Fruit fly (Drosophila melanogaster) whole organism, larva: Measurements from ENCODE around the gene CG33160.
A peak's percentile ranks its signal among the peaks of the same experiment; 100 is the strongest.

Experiments used
- noc ChIP-seq: fragments of 200-800 bp; sonication (Bioruptor generic); optimal IDR thresholded peaks from 3 replicates; lab custom pipeline; 2019; ENCODE audit warnings: missing biosample characterization, mild to moderate bottlenecking, missing genetic modification characterization, moderate library complexity

The CG33160 gene

DNA sequence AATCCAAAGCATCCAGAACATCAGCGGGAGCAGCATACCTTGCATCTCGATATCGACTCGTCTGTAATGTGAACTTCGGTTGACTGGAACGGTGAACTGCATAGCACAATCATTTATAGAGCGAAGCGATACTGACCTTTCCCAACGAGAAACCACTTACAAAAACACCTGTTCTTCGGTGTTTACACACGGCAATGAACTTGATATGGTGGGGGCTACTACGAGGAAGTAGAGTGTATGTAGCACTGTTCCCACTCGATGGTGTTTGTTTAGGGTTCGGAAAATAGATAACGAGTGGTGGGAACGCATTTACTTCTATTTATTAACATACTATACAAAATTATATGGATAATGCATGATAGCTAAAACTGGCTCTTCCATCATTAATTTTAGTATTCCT, 2.7 kb upstream of the CG33160 start, which contains the start of the genes CG32269 and CG32270:
Gene CG32269, minus strand, starts transcription at position 91 of the 400 bp plus-strand sequence.
Gene CG32270, minus strand, starts transcription at position 91 of the 400 bp plus-strand sequence.
- TF ChIP-seq noc, result no peak

DNA sequence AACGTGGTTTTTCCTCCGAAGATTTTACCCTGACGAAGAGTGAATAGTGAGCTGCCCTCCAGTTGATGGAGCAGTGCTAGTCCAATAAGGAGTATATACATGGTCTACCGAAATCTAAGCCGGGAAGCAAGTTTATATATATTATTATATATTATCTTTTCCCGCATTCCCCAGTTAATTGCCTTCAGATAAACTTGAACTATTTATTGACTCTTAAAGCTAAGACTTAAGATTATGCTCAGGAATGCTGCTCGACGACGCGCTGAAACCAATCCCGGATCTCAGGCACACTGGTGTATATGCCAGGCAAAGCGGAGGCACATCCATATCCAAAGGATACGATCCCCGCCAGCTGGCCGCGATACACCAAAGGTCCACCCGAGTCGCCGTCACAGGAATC, 814 bp downstream of the CG33160 start, which contains the start of gene CG32277:
Gene CG32277, minus strand, starts transcription at position 101 of the 400 bp plus-strand sequence.
- TF ChIP-seq noc, result no peak

DNA sequence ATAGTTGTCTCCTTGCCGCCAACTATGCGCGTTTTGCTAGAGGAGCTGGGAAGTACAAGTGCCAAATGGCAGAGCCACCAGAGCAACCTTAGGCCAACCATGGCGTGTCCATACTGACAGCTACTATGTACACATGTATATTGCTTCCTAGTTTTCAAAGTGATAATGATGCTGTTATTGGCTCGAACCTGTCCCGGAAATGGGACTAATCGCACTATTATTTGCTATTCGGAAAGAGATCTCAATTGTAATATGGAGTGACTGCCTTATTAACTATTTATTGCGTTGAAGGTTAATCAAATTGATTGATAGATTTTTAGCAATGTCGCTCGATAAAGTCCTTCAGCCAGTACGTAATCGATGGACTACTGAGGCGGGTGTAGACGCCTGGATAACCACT, 1.8 kb downstream of the CG33160 start, which contains the start of gene CG33159:
Gene CG33159, minus strand, starts transcription at position 101 of the 400 bp plus-strand sequence.
- no peak for TF ChIP-seq noc

DNA sequence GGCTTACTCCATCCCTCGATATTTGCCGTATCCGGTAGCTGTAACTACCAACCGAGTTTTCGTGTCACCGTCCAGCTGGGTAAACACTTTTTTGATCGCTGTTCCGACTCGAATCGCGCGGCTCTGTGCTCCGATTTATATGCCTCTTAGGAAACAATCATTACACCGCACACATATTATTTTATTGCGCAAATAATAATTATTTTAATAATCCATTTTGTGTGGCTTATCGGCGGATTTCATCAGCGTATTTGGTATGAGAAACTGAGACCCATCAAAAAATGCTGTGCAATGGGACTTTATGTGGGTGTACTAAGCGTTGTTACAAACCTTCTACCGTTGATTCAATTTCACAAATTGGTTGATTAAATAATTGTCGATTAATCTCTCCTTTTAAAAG, 3.1 kb downstream of the CG33160 start, which contains the start of gene CG32271:
Gene CG32271, minus strand, starts transcription at position 101 of the 400 bp plus-strand sequence.
- no peak for TF ChIP-seq noc

DNA sequence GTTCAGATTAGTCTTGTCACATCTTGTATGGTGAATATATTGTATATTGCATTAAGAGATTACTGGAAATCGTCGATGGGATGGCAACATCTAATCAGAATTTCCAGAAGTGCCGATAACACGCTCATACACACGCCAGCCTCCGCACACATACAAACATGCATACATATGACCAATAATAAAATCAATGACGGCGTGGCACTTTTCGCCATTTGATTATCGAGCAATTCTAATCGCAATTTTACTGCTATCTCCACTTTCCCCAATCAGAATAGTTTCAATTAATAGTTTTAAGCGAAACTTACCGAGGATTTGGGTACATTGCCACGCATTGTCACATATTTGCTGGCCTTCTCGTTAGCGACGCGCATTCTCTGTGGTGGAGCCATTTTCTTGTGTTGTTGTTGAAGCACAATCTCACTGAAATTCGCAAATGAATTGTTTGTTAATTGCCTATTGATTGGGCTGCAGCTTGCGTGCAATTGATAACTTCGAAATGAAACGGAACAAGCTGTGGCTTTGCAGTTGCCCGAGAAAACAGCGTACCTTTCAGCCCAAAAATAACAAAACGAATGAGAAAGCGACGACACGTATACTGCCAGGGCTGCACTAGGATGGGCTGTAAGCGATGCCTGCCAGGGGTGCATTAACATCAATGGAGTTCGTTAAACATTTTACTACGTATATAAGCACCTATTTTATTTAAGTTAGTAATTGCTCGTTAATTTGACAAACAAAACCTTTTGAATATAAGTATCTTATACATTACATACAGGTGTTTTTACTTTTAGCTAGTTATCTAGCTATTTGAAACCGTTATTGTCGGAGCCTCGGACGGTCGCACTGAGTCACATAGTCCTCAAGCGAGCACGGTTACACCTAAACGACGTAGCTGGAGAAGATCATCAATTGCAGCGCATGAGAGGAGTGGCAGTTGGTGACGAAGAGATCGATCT, 7.4 kb downstream of the CG33160 start, which contains the start of the genes CG32276 and gry:
Gene CG32276, minus strand, starts transcription at position 601 of the 956 bp plus-strand sequence.
Gene gry, plus strand, starts transcription at position 644 of the 956 bp plus-strand sequence.
- peak; percentile 82 for TF ChIP-seq noc

DNA sequence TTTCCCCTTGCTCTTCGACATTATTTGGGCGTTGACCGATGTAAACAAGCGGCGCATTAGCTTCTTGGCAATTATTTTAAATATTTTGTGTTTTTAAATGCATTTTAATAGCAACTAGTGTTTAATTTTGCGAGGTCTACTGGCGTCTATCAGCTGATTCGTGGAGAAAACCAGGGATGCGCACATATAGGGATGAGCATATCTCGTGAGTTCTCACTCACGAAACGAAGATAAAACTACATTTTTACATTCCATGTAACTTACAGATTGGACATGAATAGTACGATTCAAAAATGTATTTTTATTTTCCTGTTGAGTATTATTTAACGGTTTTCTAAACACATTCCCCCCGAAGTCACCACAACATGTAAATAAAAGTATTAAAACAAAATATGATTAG, 8.7 kb downstream of the CG33160 start, which contains the start of gene CG14966:
Gene CG14966, minus strand, starts transcription at position 168 of the 400 bp plus-strand sequence.
- no peak for TF ChIP-seq noc

DNA sequence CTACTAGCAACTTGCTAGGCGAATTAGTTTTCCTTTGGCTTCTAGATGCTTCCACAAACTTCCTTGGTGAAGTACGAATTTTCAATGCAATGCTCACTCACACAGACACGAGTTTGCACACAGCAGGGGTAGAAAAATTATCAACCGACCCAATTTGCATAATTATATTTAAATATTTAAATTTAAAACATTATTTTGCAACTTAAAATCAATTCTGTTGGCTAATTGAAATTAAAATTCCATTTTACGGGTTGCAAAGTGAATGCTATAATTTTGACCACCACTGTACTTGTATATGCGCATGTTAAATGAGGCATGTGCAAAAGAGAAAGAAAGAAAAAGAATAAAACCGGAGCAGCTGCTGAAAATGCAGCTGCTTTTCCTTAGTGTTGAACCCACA, 12.1 kb downstream of the CG33160 start:
- TF ChIP-seq noc, result peak; percentile 93

DNA sequence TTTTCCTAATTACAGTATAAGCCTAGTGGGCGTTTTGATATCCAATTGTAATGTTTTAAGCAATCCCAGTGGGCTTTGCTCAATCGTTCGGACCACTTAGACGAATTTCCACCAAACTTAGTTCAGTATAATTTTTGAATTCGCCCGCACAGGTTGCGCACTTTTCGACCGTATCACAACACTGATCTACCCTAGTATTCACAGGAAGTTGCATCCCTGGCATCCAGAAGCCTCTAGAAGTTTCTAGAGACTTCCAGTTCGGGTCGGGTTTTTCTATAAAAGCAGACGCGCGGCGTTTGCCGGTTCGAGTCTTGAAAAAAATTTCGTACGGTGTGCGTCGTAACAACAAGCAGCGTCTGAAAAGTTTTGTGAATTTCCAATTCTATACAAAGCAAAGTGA, 13.3 kb downstream of the CG33160 start, which contains the start of gene Hsp83:
Gene Hsp83, plus strand, starts transcription at position 58 of the 400 bp plus-strand sequence.
- peak; percentile 87 for TF ChIP-seq noc

DNA sequence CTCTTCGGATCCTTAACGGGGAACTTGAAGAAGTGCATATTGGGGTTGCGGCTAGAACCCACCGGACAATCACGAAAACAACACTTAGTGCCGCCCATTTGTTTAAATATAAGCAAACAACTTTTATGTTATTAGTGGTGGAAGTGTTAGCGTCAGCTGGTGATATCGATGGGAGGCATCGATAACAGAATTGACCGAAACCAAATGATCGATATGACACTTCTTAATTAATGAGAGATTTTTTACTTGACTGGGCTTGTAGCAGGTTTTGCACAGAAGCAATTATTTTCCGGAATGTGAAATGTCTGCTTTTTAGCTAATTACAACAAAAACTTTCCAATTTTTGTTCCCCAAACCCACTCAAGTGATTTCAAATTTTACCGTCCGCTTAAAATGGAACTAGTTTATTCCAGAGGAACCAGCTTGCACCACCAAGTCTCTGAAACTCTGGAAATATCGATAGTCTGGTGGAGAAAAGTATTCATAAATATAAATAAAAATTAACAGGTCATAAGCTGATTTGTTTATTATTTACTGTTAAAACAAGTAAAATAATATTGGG, 13.7 kb downstream of the CG33160 start, which contains the start of gene CG14965:
Gene CG14965, minus strand, starts transcription at position 159 of the 562 bp plus-strand sequence.
- TF ChIP-seq noc, result no peak

DNA sequence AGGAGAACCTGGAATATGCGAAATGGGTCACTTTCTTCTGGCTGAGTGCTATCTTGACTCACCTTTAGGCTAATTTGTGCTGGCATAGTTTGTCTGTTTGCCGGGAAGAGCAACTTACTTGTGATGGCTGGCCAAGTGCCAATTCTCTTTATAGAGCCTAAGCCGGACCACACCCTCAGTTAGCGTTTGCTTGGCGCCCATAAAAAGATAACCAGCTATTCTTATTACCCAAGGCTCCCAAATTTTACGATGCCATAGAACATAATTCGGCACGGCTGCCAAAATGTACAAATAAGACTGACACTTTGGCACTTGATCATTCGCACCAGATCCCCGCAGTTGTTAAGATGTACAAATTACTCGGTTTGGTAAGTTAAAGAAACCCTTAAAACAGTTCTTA, 16.5 kb downstream of the CG33160 start, which contains the start of the genes CG42525 and CG14958:
Gene CG42525, minus strand, starts transcription at position 101 of the 400 bp plus-strand sequence.
Gene CG14958, plus strand, starts transcription at position 332 of the 400 bp plus-strand sequence.
- TF ChIP-seq noc, result no peak

DNA sequence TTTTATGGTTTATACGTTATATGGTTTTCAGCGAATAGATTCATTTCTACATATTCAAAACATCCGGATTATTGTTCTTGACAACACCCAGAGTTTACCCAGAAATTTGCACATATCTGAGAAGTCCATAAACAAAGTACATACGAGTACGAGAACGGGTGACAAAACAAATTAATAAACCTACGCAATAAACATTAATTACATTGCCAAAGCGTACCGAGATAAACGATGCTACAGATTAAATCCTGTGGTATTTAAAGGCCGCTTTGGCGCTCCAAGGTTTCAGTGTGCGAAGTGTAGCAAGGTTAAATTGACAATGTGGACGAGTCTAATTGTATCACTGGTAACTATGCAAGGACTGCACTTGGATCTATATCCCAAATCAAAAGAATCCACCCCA, 18.9 kb downstream of the CG33160 start, which contains the start of gene CG14957:
Gene CG14957, plus strand, starts transcription at position 301 of the 400 bp plus-strand sequence.
- TF ChIP-seq noc, result peak; percentile 39

DNA sequence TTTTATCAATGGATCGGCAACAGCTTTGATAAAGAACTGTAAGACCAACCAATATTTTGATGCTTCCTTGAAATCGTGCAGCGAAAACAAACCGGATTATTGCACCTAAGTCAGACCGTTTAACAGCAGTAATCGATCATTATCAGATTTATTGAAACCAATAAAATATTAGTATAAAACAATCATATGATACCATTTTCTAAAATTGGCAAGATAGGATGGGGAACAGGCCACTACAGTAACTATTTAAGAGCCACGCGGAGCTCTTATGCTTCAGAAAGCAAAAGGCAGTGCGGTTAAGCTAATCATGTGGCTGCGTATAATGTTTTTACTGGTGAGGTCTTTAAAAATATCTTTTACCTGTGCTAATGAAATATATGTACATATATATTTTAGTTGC, 19.8 kb downstream of the CG33160 start, which contains the start of gene CG32284:
Gene CG32284, plus strand, starts transcription at position 301 of the 400 bp plus-strand sequence.
- no peak for TF ChIP-seq noc

DNA sequence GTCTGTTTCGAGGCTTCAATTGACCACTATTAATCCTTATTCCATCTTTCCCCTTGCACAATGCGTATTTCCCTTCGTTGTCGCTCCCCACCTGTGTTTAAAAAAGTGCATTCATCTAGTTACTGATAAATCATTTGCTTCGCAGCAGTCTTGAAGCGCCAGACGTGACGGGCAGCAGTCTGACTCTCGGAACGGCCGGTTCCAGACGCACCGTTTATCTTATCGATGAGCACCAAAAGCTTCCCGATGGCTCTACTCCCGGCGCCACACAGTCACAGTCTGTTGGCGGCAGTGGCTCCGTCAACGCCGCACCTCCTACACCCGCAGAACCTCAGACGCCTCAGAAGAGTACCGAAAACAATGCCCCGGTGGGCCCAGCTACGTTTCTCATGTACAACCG, 22.1 kb downstream of the CG33160 start, which contains the start of gene CG42494:
Gene CG42494, plus strand, starts transcription at position 301 of the 400 bp plus-strand sequence.
- no peak for TF ChIP-seq noc

DNA sequence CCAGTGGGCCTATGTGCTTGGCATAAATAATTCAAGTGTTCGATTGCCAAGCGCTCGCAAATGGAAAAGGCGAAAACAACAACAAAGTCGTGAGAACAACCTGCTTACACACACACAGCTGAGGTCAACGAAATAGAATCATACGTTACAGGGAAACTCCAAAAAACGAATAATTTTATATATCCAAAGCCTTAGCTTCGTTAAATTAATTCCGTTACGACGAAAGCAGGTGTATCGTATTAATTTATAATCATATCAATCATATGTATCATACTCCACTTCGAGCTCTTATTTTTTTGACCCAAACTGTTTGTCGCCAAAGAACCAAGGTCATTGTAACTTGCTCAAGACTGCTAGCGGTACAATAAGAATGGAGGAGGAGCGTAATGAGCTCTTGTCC, 26.7 kb downstream of the CG33160 start:
- TF ChIP-seq noc, result peak; percentile 84

DNA sequence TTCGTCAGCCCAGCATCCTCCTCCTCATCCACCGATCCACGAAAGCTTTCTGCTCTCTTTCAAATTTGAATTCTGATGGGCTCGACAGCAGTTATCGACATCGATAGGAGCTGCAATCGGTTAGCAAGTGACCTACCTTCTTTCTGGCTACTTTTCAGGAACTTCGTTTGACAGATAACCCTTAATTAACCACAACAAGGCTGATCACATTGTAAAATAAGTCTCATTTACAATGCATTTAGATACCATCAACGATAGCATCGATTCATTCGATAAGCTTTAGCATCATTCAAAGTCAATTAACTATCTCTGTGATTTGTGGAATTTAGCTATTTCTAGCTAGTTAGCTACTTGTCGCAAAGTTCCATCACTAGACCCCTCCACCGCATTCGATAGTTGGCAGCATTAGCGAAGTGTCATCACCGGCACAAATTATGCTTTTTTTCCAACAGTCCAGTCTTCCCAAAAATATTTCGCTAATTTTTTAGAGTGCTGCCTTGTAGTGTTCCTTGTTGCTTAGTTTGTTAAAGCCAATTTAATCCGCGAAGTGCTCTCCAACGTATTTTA, 27.6 kb downstream of the CG33160 start, which contains the start of the genes MnM and Girdin:
Gene MnM, minus strand, starts transcription at position 51 of the 567 bp plus-strand sequence.
Gene Girdin, plus strand, starts transcription at position 401 of the 567 bp plus-strand sequence.
- no peak for TF ChIP-seq noc

DNA sequence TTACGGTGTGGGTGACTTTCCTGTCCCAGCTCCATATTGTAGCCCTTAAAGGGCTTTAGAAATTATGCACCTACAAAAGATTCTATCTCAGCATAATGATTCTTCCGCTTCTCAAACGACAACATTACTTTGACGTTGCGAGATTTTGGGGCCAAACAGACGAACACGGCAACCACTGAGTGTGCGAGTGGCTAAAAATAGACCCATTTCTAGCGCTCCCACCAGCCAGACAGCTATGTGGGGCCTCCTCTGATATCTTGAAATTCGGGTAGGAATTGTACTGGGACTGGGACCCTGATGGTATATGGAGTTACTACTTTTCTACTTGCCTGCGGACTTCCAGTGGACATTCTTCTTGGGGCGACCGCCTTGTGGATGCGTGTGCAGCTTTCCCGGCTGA, 28.3 kb downstream of the CG33160 start:
- TF ChIP-seq noc, result no peak
